Fruit fly (Drosophila melanogaster) S2 (cell line): ENCODE results near the gene CG5556.

Experiments
- CG8478 ChIP-seq: fragments of >200 bp; optimal IDR thresholded peaks from 2 replicates; lab custom pipeline; 2018
- CTCF ChIP-seq, 2 experiments: fragments of >200 bp; optimal IDR thresholded peaks; 2 replicates each; lab custom pipeline; 2018

CG5556 gene

dm6 chr2L:1352768-1353167 lies at the start of gene CG5556:
CG5556 (minus strand) TSS chr2L:1352868.
- no peak for TF ChIP-seq CTCF (optimal IDR thresholded peaks at IDR 0.05; lab: Kevin White, UChicago)
- no peak for TF ChIP-seq CG8478 (lab: Kevin White, UChicago)

dm6 chr2L:1399434-1399833 lies 46.8 kb upstream of the CG5556 start:
- TF ChIP-seq CTCF (optimal IDR thresholded peaks at IDR 0.05; lab: Kevin White, UChicago) (no peak), CG8478 (lab: Kevin White, UChicago) (no peak)

- TF ChIP-seq CTCF (optimal IDR thresholded peaks at IDR 0.05; lab: Kevin White, UChicago): no peak
- no peak for TF ChIP-seq CG8478 (lab: Kevin White, UChicago)
Observed at dm6 chr2L:1393611-1394010, 40.9 kb upstream of the CG5556 start.

- no peak for TF ChIP-seq CG8478 (lab: Kevin White, UChicago)
- TF ChIP-seq CTCF (optimal IDR thresholded peaks at IDR 0.05; lab: Kevin White, UChicago): no peak
Observed at dm6 chr2L:1390271-1390670, 37.6 kb upstream of the CG5556 start.

dm6 chr2L:1387811-1388210 lies 35.1 kb upstream of the CG5556 start:
- no peak for TF ChIP-seq CTCF (optimal IDR thresholded peaks at IDR 0.05; lab: Kevin White, UChicago)
- no peak for TF ChIP-seq CG8478 (lab: Kevin White, UChicago)

dm6 chr2L:1386512-1386911 lies 33.8 kb upstream of the CG5556 start:
- no peak for TF ChIP-seq CTCF (optimal IDR thresholded peaks at IDR 0.05; lab: Kevin White, UChicago)
- no peak for TF ChIP-seq CG8478 (lab: Kevin White, UChicago)

dm6 chr2L:1377635-1378034 lies 25.0 kb upstream of the CG5556 start:
- no peak for TF ChIP-seq CTCF (optimal IDR thresholded peaks at IDR 0.05; lab: Kevin White, UChicago)
- no peak for TF ChIP-seq CG8478 (lab: Kevin White, UChicago)

dm6 chr2L:1367696-1368095 lies 15.0 kb upstream of the CG5556 start, which contains the start of gene CG14346:
CG14346 (plus strand) TSS chr2L:1367996.
- TF ChIP-seq CTCF (optimal IDR thresholded peaks at IDR 0.05; lab: Kevin White, UChicago): no peak
- no peak for TF ChIP-seq CG8478 (lab: Kevin White, UChicago)

- no peak for TF ChIP-seq CTCF (optimal IDR thresholded peaks at IDR 0.05; lab: Kevin White, UChicago)
- TF ChIP-seq CG8478 (lab: Kevin White, UChicago): no peak
Observed at dm6 chr2L:1365037-1365436, 12.4 kb upstream of the CG5556 start.

dm6 chr2L:1361771-1362632 lies 9.3 kb upstream of the CG5556 start, which contains the start of gene NLaz:
NLaz (minus strand) TSS chr2L:1361821.
- TF ChIP-seq CG8478 (lab: Kevin White, UChicago) (no peak), CTCF (optimal IDR thresholded peaks at IDR 0.05; lab: Kevin White, UChicago) (peak; percentile 65 to 82)

- TF ChIP-seq CTCF (optimal IDR thresholded peaks at IDR 0.05; lab: Kevin White, UChicago) (no peak), CG8478 (lab: Kevin White, UChicago) (no peak)
Observed at dm6 chr2L:1359690-1360089, 7.0 kb upstream of the CG5556 start, which contains the start of gene CG31659. CG31659 (minus strand) TSS chr2L:1359790.

dm6 chr2L:1355824-1356223 lies 3.2 kb upstream of the CG5556 start, which contains the start of gene CG5565:
CG5565 (minus strand) TSS chr2L:1355924.
- TF ChIP-seq CG8478 (lab: Kevin White, UChicago) (no peak), CTCF (optimal IDR thresholded peaks at IDR 0.05; lab: Kevin White, UChicago) (no peak)

- TF ChIP-seq CG8478 (lab: Kevin White, UChicago) (no peak), CTCF (optimal IDR thresholded peaks at IDR 0.05; lab: Kevin White, UChicago) (no peak)
Observed at dm6 chr2L:1354819-1355218, 2.2 kb upstream of the CG5556 start, which contains the start of gene CG31924. CG31924 (minus strand) TSS chr2L:1354919.

- no peak for TF ChIP-seq CG8478 (lab: Kevin White, UChicago)
- TF ChIP-seq CTCF (optimal IDR thresholded peaks at IDR 0.05; lab: Kevin White, UChicago): no peak
Observed at dm6 chr2L:1354009-1354408, 1.3 kb upstream of the CG5556 start, which contains the start of gene CG5561. CG5561 (minus strand) TSS chr2L:1354109.

- TF ChIP-seq CTCF (optimal IDR thresholded peaks at IDR 0.05; lab: Kevin White, UChicago): peak; percentile 16 to 53
- no peak for TF ChIP-seq CG8478 (lab: Kevin White, UChicago)
Observed at dm6 chr2L:1346034-1346433, 6.6 kb downstream of the CG5556 start.
